Worm (Caenorhabditis elegans) whole organism, L2 larva: ENCODE results near the gene F26D2.15.

Source experiments
- C34F6.9 ChIP-seq: fragments of 150-350 bp; optimal IDR thresholded peaks from 2 replicates; lab custom pipeline; 2014; ENCODE audit warnings: missing biosample characterization, missing genetic modification characterization
- F13H6.1 ChIP-seq: sonication (generic microtip); optimal IDR thresholded peaks from 2 replicates; lab custom pipeline; 2016; ENCODE audit warnings: missing genetic modification characterization, missing compliant biosample characterization
- R02D3.7 ChIP-seq: fragments of 150-350 bp; optimal IDR thresholded peaks from 2 replicates; lab custom pipeline; 2014; ENCODE audit warnings: missing biosample characterization, missing genetic modification characterization
- Y55F3AM.14 ChIP-seq: fragments of 200-800 bp; sonication (Bioruptor generic); optimal IDR thresholded peaks from 2 replicates; lab custom pipeline; 2018; ENCODE audit warnings: mild to moderate bottlenecking, missing genetic modification characterization, missing compliant biosample characterization
- ZK546.5 ChIP-seq: sonication (generic microtip); optimal IDR thresholded peaks from 2 replicates; lab custom pipeline; 2017; ENCODE audit warnings: missing biosample characterization, missing genetic modification characterization
- alr-1 ChIP-seq: fragments of 150-350 bp; optimal IDR thresholded peaks from 2 replicates; lab custom pipeline; 2014; ENCODE audit warnings: missing biosample characterization, missing genetic modification characterization
- aly-2 ChIP-seq: fragments of 150-350 bp; optimal IDR thresholded peaks from 2 replicates; lab custom pipeline; 2014; ENCODE audit warnings: missing biosample characterization, missing genetic modification characterization
- ceh-16 ChIP-seq: fragments of 150-350 bp; optimal IDR thresholded peaks from 2 replicates; lab custom pipeline; 2014; ENCODE audit warnings: missing biosample characterization, missing genetic modification characterization
- egl-27 ChIP-seq: sonication (generic microtip); optimal IDR thresholded peaks from 3 replicates; lab custom pipeline; 2017; ENCODE audit warnings: missing biosample characterization, missing genetic modification reagents, missing genetic modification characterization
- elt-1 ChIP-seq: fragments of 150-350 bp; optimal IDR thresholded peaks from 2 replicates; lab custom pipeline; 2014; ENCODE audit warnings: missing biosample characterization, missing genetic modification characterization
- elt-3 ChIP-seq: sonication (generic microtip); optimal IDR thresholded peaks from 2 replicates; lab custom pipeline; 2017; ENCODE audit warnings: missing biosample characterization, missing genetic modification characterization
- gmeb-1 ChIP-seq: fragments of 150-350 bp; optimal IDR thresholded peaks from 2 replicates; lab custom pipeline; 2014; ENCODE audit warnings: missing biosample characterization, missing genetic modification characterization
- lin-13 ChIP-seq: fragments of 150-350 bp; optimal IDR thresholded peaks from 2 replicates; lab custom pipeline; 2014; ENCODE audit warnings: missing biosample characterization, missing genetic modification reagents, missing genetic modification characterization
- lin-39 ChIP-seq: fragments of 150-350 bp; optimal IDR thresholded peaks from 2 replicates; lab custom pipeline; 2014; ENCODE audit warnings: missing biosample characterization, missing genetic modification reagents, missing genetic modification characterization
- lsy-2 ChIP-seq, 2 experiments: fragments of 150-350 bp in 1 of 2; sonication (generic microtip) in 1 of 2; optimal IDR thresholded peaks; 2 replicates each; lab custom pipeline; 2014 to 2017; ENCODE audit warnings: missing biosample characterization in 2 of 2, missing genetic modification characterization in 2 of 2
- mab-5 ChIP-seq: fragments of 150-350 bp; optimal IDR thresholded peaks from 2 replicates; lab custom pipeline; 2014; ENCODE audit warnings: missing biosample characterization, missing genetic modification characterization
- mdl-1 ChIP-seq, 2 experiments: fragments of 150-350 bp in 1 of 2; sonication (generic microtip) in 1 of 2; optimal IDR thresholded peaks; 2 replicates each; lab custom pipeline; 2017; ENCODE audit warnings: missing biosample characterization in 2 of 2, missing genetic modification characterization in 2 of 2
- nhr-11 ChIP-seq: fragments of 150-350 bp; optimal IDR thresholded peaks from 2 replicates; lab custom pipeline; 2014; ENCODE audit warnings: missing biosample characterization, missing genetic modification characterization
- nhr-12 ChIP-seq: fragments of 150-350 bp; optimal IDR thresholded peaks from 2 replicates; lab custom pipeline; 2014; ENCODE audit warnings: missing biosample characterization, missing genetic modification characterization
- nhr-21 ChIP-seq: fragments of 150-350 bp; optimal IDR thresholded peaks from 2 replicates; lab custom pipeline; 2014; ENCODE audit warnings: missing biosample characterization, missing genetic modification characterization
- nhr-25 ChIP-seq: fragments of 150-350 bp; sonication (generic microtip); optimal IDR thresholded peaks from 3 replicates; lab custom pipeline; 2014; ENCODE audit warnings: missing biosample characterization, missing genetic modification characterization
- nhr-6 ChIP-seq: fragments of 150-350 bp; optimal IDR thresholded peaks from 2 replicates; lab custom pipeline; 2014; ENCODE audit warnings: missing biosample characterization, missing genetic modification characterization
- nhr-77 ChIP-seq: fragments of 150-350 bp; optimal IDR thresholded peaks from 2 replicates; lab custom pipeline; 2014; ENCODE audit warnings: missing biosample characterization, missing genetic modification characterization
- peb-1 ChIP-seq: fragments of 150-350 bp; optimal IDR thresholded peaks from 2 replicates; lab custom pipeline; 2014; ENCODE audit warnings: missing biosample characterization, missing genetic modification characterization
- sem-4 ChIP-seq: fragments of 150-350 bp; optimal IDR thresholded peaks from 2 replicates; lab custom pipeline; 2014; ENCODE audit warnings: missing biosample characterization, missing genetic modification reagents, missing genetic modification characterization
- skn-1 ChIP-seq: sonication (generic microtip); optimal IDR thresholded peaks from 2 replicates; lab custom pipeline; 2017; ENCODE audit warnings: missing biosample characterization, missing genetic modification characterization
- sma-3 ChIP-seq: sonication (generic microtip); optimal IDR thresholded peaks from 2 replicates; lab custom pipeline; 2016; ENCODE audit warnings: missing genetic modification reagents, missing genetic modification characterization, missing compliant biosample characterization
- sma-9 ChIP-seq, 2 experiments: fragments of 150-350 bp in 1 of 2; sonication (generic microtip) in 1 of 2; optimal IDR thresholded peaks; 2 replicates each; lab custom pipeline; 2014 to 2016; ENCODE audit warnings: missing genetic modification characterization in 2 of 2, mild to moderate bottlenecking in 1 of 2, missing biosample characterization in 1 of 2, missing compliant biosample characterization in 1 of 2, missing genetic modification reagents in 1 of 2, moderate library complexity in 1 of 2
- unc-39 ChIP-seq: fragments of 150-350 bp; optimal IDR thresholded peaks from 2 replicates; lab custom pipeline; 2014; ENCODE audit warnings: missing biosample characterization, missing genetic modification characterization
- unc-62 ChIP-seq: fragments of 150-350 bp; optimal IDR thresholded peaks from 2 replicates; lab custom pipeline; 2014; ENCODE audit warnings: missing biosample characterization, missing genetic modification reagents, missing genetic modification characterization
- ztf-1 ChIP-seq: fragments of 200-800 bp; sonication (Bioruptor generic); conservative IDR thresholded peaks from 2 replicates; pipeline ENCODE4 v1.3.6; 2022; ENCODE audit warnings: missing genetic modification characterization, missing compliant biosample characterization
- ztf-11 ChIP-seq: sonication (generic microtip); optimal IDR thresholded peaks from 2 replicates; lab custom pipeline; 2017; ENCODE audit warnings: missing biosample characterization, missing genetic modification characterization

Gene F26D2.15

ce11 chrV:16410521-16410920 lies 27.1 kb upstream of the F26D2.15 start, which contains the start of gene srh-145:
Gene srh-145 (plus strand): TSS chrV:16410713.
- TF ChIP-seq Y55F3AM.14 (no peak), sma-3 (GFP tag; lab: Kevin White, UChicago) (no peak), ztf-11 (tag; lab: Kevin White, UChicago) (no peak), R02D3.7 (no peak), aly-2 (tag; lab: Kevin White, UChicago) (no peak), mab-5 (tag; lab: Kevin White, UChicago) (no peak), elt-1 (tag; lab: Kevin White, UChicago) (no peak), nhr-21 (tag; lab: Kevin White, UChicago) (no peak), nhr-77 (tag; lab: Kevin White, UChicago) (no peak), elt-3 (no peak), egl-27 (tag; lab: Kevin White, UChicago) (no peak), nhr-11 (tag; lab: Kevin White, UChicago) (no peak), F13H6.1 (no peak), lsy-2 (tag; optimal IDR thresholded peaks at IDR 0.05; lab: Kevin White, UChicago) (no peak), nhr-6 (tag; lab: Kevin White, UChicago) (no peak), sma-9 (GFP tag; optimal IDR thresholded peaks at IDR 0.05; lab: Kevin White, UChicago) (no peak), sma-9 (tag; optimal IDR thresholded peaks at IDR 0.05; lab: Kevin White, UChicago) (no peak), nhr-25 (tag; lab: Kevin White, UChicago) (no peak), peb-1 (no peak), ceh-16 (tag; lab: Kevin White, UChicago) (no peak)
- TF ChIP-seq, all 48 proteins: peak for 0

- TF ChIP-seq nhr-11 (tag; lab: Kevin White, UChicago), result no peak
- no peak for TF ChIP-seq lsy-2 (tag; optimal IDR thresholded peaks at IDR 0.05; lab: Kevin White, UChicago)
- no peak for TF ChIP-seq alr-1
- TF ChIP-seq sma-9 (GFP tag; optimal IDR thresholded peaks at IDR 0.05; lab: Kevin White, UChicago), result no peak
- no peak for TF ChIP-seq sma-9 (tag; optimal IDR thresholded peaks at IDR 0.05; lab: Kevin White, UChicago)
- TF ChIP-seq lin-13 (GFP tag; lab: Kevin White, UChicago), result no peak
- TF ChIP-seq ztf-1 (GFP tag; lab: Robert Waterston, UW), result no peak
- TF ChIP-seq ZK546.5 (tag; lab: Kevin White, UChicago), result no peak
- TF ChIP-seq lin-39 (tag; lab: Kevin White, UChicago), result no peak
- TF ChIP-seq unc-62 (GFP tag; lab: Kevin White, UChicago), result no peak
- TF ChIP-seq unc-39, result no peak
- no peak for TF ChIP-seq elt-3
Observed at ce11 chrV:16417014-16417413, 20.6 kb upstream of the F26D2.15 start, which contains the start of gene str-55. Gene str-55 (minus strand): TSS chrV:16417114.

ce11 chrV:16419769-16420168 lies 17.9 kb upstream of the F26D2.15 start, which contains the start of gene F26D2.16:
Gene F26D2.16 (minus strand): TSS chrV:16419869.
- no peak for TF ChIP-seq ztf-11 (tag; lab: Kevin White, UChicago)

DNA sequence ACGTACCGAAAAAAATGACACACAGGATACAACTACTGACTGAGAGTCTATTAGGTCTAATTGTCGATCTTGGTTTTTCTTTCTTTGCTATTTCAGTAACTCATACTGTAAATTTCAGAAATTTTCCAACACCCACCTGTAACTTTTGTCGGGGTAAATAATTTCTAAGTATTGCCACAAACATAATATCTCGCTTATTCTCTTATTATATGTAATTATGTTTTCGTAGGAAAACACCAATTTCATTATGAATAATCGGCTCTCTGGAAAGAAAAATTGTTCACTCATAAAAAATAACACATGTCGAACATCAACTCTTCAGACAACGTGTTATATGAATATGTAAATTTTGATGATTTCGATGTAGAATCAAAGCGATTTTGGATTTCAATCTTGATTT lies 16.9 kb upstream of the F26D2.15 start, which contains the start of gene srw-48:
TSS of gene srw-48 (plus strand) at position 301 of the 400 bp plus-strand sequence.
- TF ChIP-seq elt-3 (no peak), ceh-16 (tag; lab: Kevin White, UChicago) (no peak), skn-1 (tag; lab: Kevin White, UChicago) (no peak), nhr-12 (tag; lab: Kevin White, UChicago) (no peak), sem-4 (no peak), mdl-1 (tag; optimal IDR thresholded peaks at IDR 0.05; lab: Kevin White, UChicago) (no peak), unc-39 (no peak)

- TF ChIP-seq elt-3, result no peak
- no peak for TF ChIP-seq elt-1 (tag; lab: Kevin White, UChicago)
- TF ChIP-seq sma-3 (GFP tag; lab: Kevin White, UChicago), result no peak
- TF ChIP-seq lin-39 (tag; lab: Kevin White, UChicago), result no peak
- TF ChIP-seq nhr-11 (tag; lab: Kevin White, UChicago), result no peak
- TF ChIP-seq gmeb-1 (tag; lab: Kevin White, UChicago), result no peak
- no peak for TF ChIP-seq ztf-1 (GFP tag; lab: Robert Waterston, UW)
- TF ChIP-seq C34F6.9 (tag; lab: Kevin White, UChicago), result no peak
Observed at ce11 chrV:16424428-16424827, 13.2 kb upstream of the F26D2.15 start, which contains the start of gene srw-29. Gene srw-29 (minus strand): TSS chrV:16424528.
